Worm (Caenorhabditis elegans) whole organism, L1 larva: Measurements from ENCODE around the gene F59G1.4.

ENCODE experiments used
- lin-13 ChIP-seq: fragments of 150-350 bp; optimal IDR thresholded peaks from 2 replicates; lab custom pipeline; 2014; ENCODE audit warnings: missing biosample characterization, missing genetic modification reagents, missing genetic modification characterization
- lin-35 ChIP-seq, 2 experiments: fragments of 150-350 bp; optimal IDR thresholded peaks; 2 replicates each; lab custom pipeline; 2014; ENCODE audit warnings: missing biosample characterization in 2 of 2, missing genetic modification characterization in 2 of 2, missing genetic modification reagents in 2 of 2
- lin-39 ChIP-seq: fragments of 150-350 bp; optimal IDR thresholded peaks from 2 replicates; lab custom pipeline; 2014; ENCODE audit warnings: missing biosample characterization, missing genetic modification reagents, missing genetic modification characterization
- snpc-4 ChIP-seq: fragments of 150-350 bp; optimal IDR thresholded peaks from 2 replicates; lab custom pipeline; 2014; ENCODE audit warnings: missing biosample characterization, missing genetic modification characterization
- sptf-1 ChIP-seq: fragments of 150-350 bp; optimal IDR thresholded peaks from 2 replicates; lab custom pipeline; 2014; ENCODE audit warnings: missing biosample characterization, missing genetic modification characterization
- ztf-4 ChIP-seq: fragments of 150-350 bp; optimal IDR thresholded peaks from 2 replicates; lab custom pipeline; 2014; ENCODE audit warnings: missing biosample characterization, missing genetic modification characterization

DNA sequence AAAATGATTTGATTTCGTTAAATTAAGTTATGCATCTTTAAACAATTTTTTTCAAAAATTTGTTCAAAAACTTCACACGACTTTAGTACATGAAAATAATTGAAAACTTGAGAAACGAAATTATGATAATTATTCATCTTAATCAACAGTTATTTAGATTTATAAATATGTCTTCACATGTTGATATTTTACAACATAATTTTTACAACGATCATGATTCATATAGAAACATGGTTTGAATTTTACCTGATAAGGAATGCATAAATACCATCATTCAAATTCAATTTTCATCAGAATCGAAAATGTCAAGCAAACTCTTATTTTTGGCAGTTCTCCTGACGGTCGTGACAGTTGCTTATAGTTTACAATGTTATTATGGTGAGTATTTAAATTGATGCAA lies 32.1 kb upstream of the F59G1.4 start, which contains the start of gene tag-234:
- no peak for TF ChIP-seq sptf-1
- no peak for TF ChIP-seq snpc-4
- TF ChIP-seq lin-39 (tag; lab: Kevin White, UChicago) = no peak
- no peak for TF ChIP-seq ztf-4 (tag; lab: Kevin White, UChicago)
- TF ChIP-seq lin-13 (GFP tag; lab: Kevin White, UChicago) = no peak
- no peak for TF ChIP-seq lin-35 (GFP tag; optimal IDR thresholded peaks at IDR 0.05; lab: Kevin White, UChicago)
